Worm (Caenorhabditis elegans) whole organism, mixed stage, embryonic: ENCODE results near the gene lgc-35.

Experiments
- bed-3 ChIP-seq: fragments of 200-800 bp; sonication (Bioruptor generic); optimal IDR thresholded peaks from 3 replicates; lab custom pipeline; 2018; ENCODE audit warnings: mild to moderate bottlenecking, missing genetic modification characterization, moderate library complexity, missing compliant biosample characterization
- cnd-1 ChIP-seq: fragments of 200-800 bp; sonication (Bioruptor generic); optimal IDR thresholded peaks from 2 replicates; lab custom pipeline; 2018; ENCODE audit warnings: mild to moderate bottlenecking, missing genetic modification characterization, missing compliant biosample characterization
- unc-62 ChIP-seq: fragments of 150-350 bp; optimal IDR thresholded peaks from 2 replicates; lab custom pipeline; 2014; ENCODE audit warnings: missing biosample characterization, missing genetic modification reagents, missing genetic modification characterization

- TF ChIP-seq cnd-1, result no peak
- TF ChIP-seq bed-3 (GFP tag; lab: Kevin White, UChicago), result no peak
- no peak for TF ChIP-seq unc-62 (GFP tag; lab: Kevin White, UChicago)
Observed at ce11 chrII:12884972-12885371, 45.0 kb upstream of the lgc-35 start, which contains the start of gene sra-14.
